Fruit fly (Drosophila melanogaster): ENCODE data around the gene Mur11Da.

The Mur11Da gene

dm6 chrX:12957412-12957895, 10.2 kb upstream of the Mur11Da start, which contains the start of gene hec (continued):
- TF ChIP-seq danr (GFP tag; IDR thresholded peaks at IDR 0.05) (no peak), Elba2 (GFP tag; optimal IDR thresholded peaks at IDR 0.05) (no peak), D (optimal IDR thresholded peaks at IDR 0.05) (no peak), D (GFP tag; optimal IDR thresholded peaks at IDR 0.05) (no peak), CG3995 (GFP tag; optimal IDR thresholded peaks at IDR 0.05) (no peak), CG9727 (GFP tag; optimal IDR thresholded peaks at IDR 0.05) (peak; percentile 12), Adf1 (GFP tag; IDR thresholded peaks at IDR 0.05) (no peak), lbe (GFP tag; optimal IDR thresholded peaks at IDR 0.05) (no peak), CG10565 (GFP tag; optimal IDR thresholded peaks at IDR 0.05) (no peak), CG4854 (GFP tag; optimal IDR thresholded peaks at IDR 0.05) (no peak), Chrac-16 (GFP tag; optimal IDR thresholded peaks at IDR 0.05) (no peak), CG2120 (GFP tag; optimal IDR thresholded peaks at IDR 0.05) (peak; percentile 58), kay (GFP tag; optimal IDR thresholded peaks at IDR 0.05) (no peak), CG1832 (GFP tag; optimal IDR thresholded peaks at IDR 0.05) (no peak), CG6854 (GFP tag; optimal IDR thresholded peaks at IDR 0.05) (no peak), Ada2b (GFP tag; IDR thresholded peaks at IDR 0.05) (peak; percentile 13; the same call in 1 of the 2 replicates), CG12942 (GFP tag; optimal IDR thresholded peaks at IDR 0.05) (no peak), E2f2 (GFP tag; IDR thresholded peaks at IDR 0.05) (peak; percentile 15; the same call in 1 of the 2 replicates), pfk (GFP tag; optimal IDR thresholded peaks at IDR 0.05) (no peak), CG30403 (GFP tag; optimal IDR thresholded peaks at IDR 0.05) (peak; percentile 34), CG6272 (GFP tag; IDR thresholded peaks at IDR 0.05) (no peak), CG15269 (tag; optimal IDR thresholded peaks at IDR 0.05) (peak; percentile 31), Pdp1 (GFP tag; optimal IDR thresholded peaks at IDR 0.05) (peak in 1 of 2 experiments; percentile 3), Dbx (GFP tag; IDR thresholded peaks at IDR 0.05) (no peak), CG16815 (GFP tag; optimal IDR thresholded peaks at IDR 0.05) (peak; percentile 13), CG13624 (GFP tag; optimal IDR thresholded peaks at IDR 0.05) (no peak), lilli (GFP tag; optimal IDR thresholded peaks at IDR 0.05) (peak; percentile 14), esg (GFP tag; conservative IDR thresholded peaks at IDR 0.05) (0 out of 2 replicates have a peak, but pooled peaks have one; percentile 8), CG8359 (GFP tag; optimal IDR thresholded peaks at IDR 0.05; ENCODE audit: borderline replicate concordance) (no peak), CG10979 (tag; optimal IDR thresholded peaks at IDR 0.05) (no peak), ro (GFP tag; IDR thresholded peaks at IDR 0.05) (no peak), CG9817 (tag; optimal IDR thresholded peaks at IDR 0.05) (peak; percentile 18), CkIIα-i1 (GFP tag; IDR thresholded peaks at IDR 0.05) (no peak), ara (GFP tag; IDR thresholded peaks at IDR 0.05) (no peak), gem (tag; optimal IDR thresholded peaks at IDR 0.05) (peak; percentile 62), jigr1 (GFP tag; IDR thresholded peaks at IDR 0.05) (no peak), Dad (GFP tag; optimal IDR thresholded peaks at IDR 0.05) (no peak), zen (tag; optimal IDR thresholded peaks at IDR 0.05) (no peak), sug (tag; optimal IDR thresholded peaks at IDR 0.05) (no peak), H2.0 (GFP tag; IDR thresholded peaks at IDR 0.05) (no peak), Aef1 (GFP tag; IDR thresholded peaks at IDR 0.05) (no peak), hkb (optimal IDR thresholded peaks at IDR 0.05) (no peak), hkb (GFP tag; IDR thresholded peaks at IDR 0.05) (no peak), CG4820 (GFP tag; optimal IDR thresholded peaks at IDR 0.05) (no peak), CG3407 (GFP tag; optimal IDR thresholded peaks at IDR 0.05) (no peak), HHEX (GFP tag; optimal IDR thresholded peaks at IDR 0.05) (peak; percentile 22), NK7.1 (GFP tag; optimal IDR thresholded peaks at IDR 0.05) (no peak), CG10959 (GFP tag; IDR thresholded peaks at IDR 0.05) (no peak), Spps (tag; optimal IDR thresholded peaks at IDR 0.05) (no peak), vvl (GFP tag; IDR thresholded peaks at IDR 0.05) (no peak), ab (GFP tag; optimal IDR thresholded peaks at IDR 0.05) (no peak), cato (GFP tag; optimal IDR thresholded peaks at IDR 0.05; ENCODE audit: borderline replicate concordance) (no peak), CG3163 (GFP tag; optimal IDR thresholded peaks at IDR 0.05) (no peak)
